Fruit fly (Drosophila melanogaster): ENCODE data around the gene CG5885.

The CG5885 gene

DNA sequence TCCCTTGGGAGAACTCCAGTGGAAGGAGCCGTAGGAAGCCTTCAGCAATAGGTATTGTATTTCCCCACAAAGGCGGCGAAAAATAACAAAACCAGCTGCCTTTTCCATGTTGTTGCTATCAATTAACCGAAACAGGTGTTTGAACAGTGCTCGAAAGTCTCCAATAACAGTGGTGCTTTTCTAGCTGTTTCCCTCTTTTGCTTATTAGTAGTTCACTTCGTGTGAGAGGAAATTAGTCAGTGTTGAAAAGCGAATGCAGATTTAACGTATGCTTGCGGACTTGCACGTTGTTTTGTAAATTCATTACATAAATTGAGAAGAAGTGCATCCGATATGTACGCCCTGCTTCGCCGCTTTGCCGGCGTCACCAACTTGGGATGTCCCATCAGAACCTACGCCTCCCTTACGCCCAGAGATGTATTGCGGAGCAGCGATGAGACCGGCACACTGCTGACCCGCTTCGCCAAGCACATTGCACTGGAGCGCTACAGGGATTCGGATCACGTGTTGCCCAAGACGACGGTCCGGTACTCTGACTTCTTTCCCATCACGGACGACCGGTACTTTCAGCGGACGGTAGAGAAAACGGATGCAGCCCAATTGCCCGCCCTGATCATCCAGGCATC, 20.6 kb upstream of the CG5885 start, which contains the start of the genes Datp and CG4619 (continued):
- TF ChIP-seq CG11247 (GFP tag; IDR thresholded peaks at IDR 0.05) (peak; percentile 21; the same call in 1 of the 2 replicates), chn (GFP tag; optimal IDR thresholded peaks at IDR 0.05) (no peak), CG11560 (tag; IDR thresholded peaks at IDR 0.05) (no peak), CHES-1-like (GFP tag; optimal IDR thresholded peaks at IDR 0.05) (peak; percentile 29), Blimp-1 (GFP tag; optimal IDR thresholded peaks at IDR 0.05) (no peak), CG11085 (GFP tag; IDR thresholded peaks at IDR 0.05) (0 out of 2 replicates have a peak, but pooled peaks have one; percentile 40), zfh2 (GFP tag; optimal IDR thresholded peaks at IDR 0.05) (peak; percentile 77), Fer1 (GFP tag; optimal IDR thresholded peaks at IDR 0.05) (peak; percentile 52), ATbp (GFP tag; optimal IDR thresholded peaks at IDR 0.05) (no peak), CG13287 (GFP tag; IDR thresholded peaks at IDR 0.05; ENCODE audit: partially characterized antibody) (peak; percentile 26; the same call in 1 of the 2 replicates), CG10979 (tag; optimal IDR thresholded peaks at IDR 0.05) (peak; percentile 6), Meics (GFP tag; optimal IDR thresholded peaks at IDR 0.05) (peak; percentile 39), kay (GFP tag; optimal IDR thresholded peaks at IDR 0.05) (no peak), CG6791 (GFP tag; IDR thresholded peaks at IDR 0.05; ENCODE audit: partially characterized antibody) (peak; percentile 65; the same call in 1 of the 3 replicates), CG2129 (GFP tag; IDR thresholded peaks at IDR 0.05; ENCODE audit: partially characterized antibody) (no peak), CG15601 (tag; optimal IDR thresholded peaks at IDR 0.05) (no peak), Hey (tag; optimal IDR thresholded peaks at IDR 0.05) (no peak), CG10321 (GFP tag; IDR thresholded peaks at IDR 0.05) (no peak), CG12744 (GFP tag; optimal IDR thresholded peaks at IDR 0.05) (no peak), pum (GFP tag; optimal IDR thresholded peaks at IDR 0.05) (peak; percentile 29), HLH4C (GFP tag; IDR thresholded peaks at IDR 0.05; ENCODE audit: partially characterized antibody) (no peak), CG9215 (GFP tag; IDR thresholded peaks at IDR 0.05) (peak; percentile 38), CG14014 (GFP tag; IDR thresholded peaks at IDR 0.05) (0 out of 2 replicates have a peak, but pooled peaks have one; percentile 13), CG2202 (tag; optimal IDR thresholded peaks at IDR 0.05) (no peak), Aef1 (GFP tag; IDR thresholded peaks at IDR 0.05) (peak; percentile 59; the same call in 2 of the 3 replicates), ab (GFP tag; optimal IDR thresholded peaks at IDR 0.05) (no peak), Ets65A (GFP tag) (peak; percentile 91), CG12155 (GFP tag; optimal IDR thresholded peaks at IDR 0.05) (peak; percentile 11), CG18764 (GFP tag; optimal IDR thresholded peaks at IDR 0.05) (peak; percentile 32), HmgD (GFP tag; optimal IDR thresholded peaks at IDR 0.05) (peak; percentile 66), CG14860 (GFP tag; IDR thresholded peaks at IDR 0.05; ENCODE audit: partially characterized antibody) (0 out of 3 replicates have a peak, but pooled peaks have one; percentile 7), D19A (tag; optimal IDR thresholded peaks at IDR 0.05) (no peak), CG4328 (GFP tag; optimal IDR thresholded peaks at IDR 0.05) (no peak), CG9437 (GFP tag; optimal IDR thresholded peaks at IDR 0.05) (peak; percentile 93), CG34224 (GFP tag; IDR thresholded peaks at IDR 0.05; ENCODE audit: partially characterized antibody) (peak; percentile 43; the same call in 1 of the 3 replicates), YL-1 (GFP tag; optimal IDR thresholded peaks at IDR 0.05) (peak; percentile 68), sqz (GFP tag; optimal IDR thresholded peaks at IDR 0.05) (no peak), CG13624 (GFP tag; optimal IDR thresholded peaks at IDR 0.05) (peak; percentile 32), CG10274 (GFP tag; optimal IDR thresholded peaks at IDR 0.05) (no peak), Opbp (GFP tag; IDR thresholded peaks at IDR 0.05; ENCODE audit: partially characterized antibody) (no peak), twi (tag; optimal IDR thresholded peaks at IDR 0.05) (no peak), CG7372 (GFP tag; IDR thresholded peaks at IDR 0.05) (no peak), ewg (GFP tag; optimal IDR thresholded peaks at IDR 0.05) (peak; percentile 0), CG14441 (GFP tag; IDR thresholded peaks at IDR 0.05) (0 out of 2 replicates have a peak, but pooled peaks have one; percentile 35), ap (GFP tag; IDR thresholded peaks at IDR 0.05) (no peak), Fer2 (tag; optimal IDR thresholded peaks at IDR 0.05) (no peak), CG10543 (GFP tag; optimal IDR thresholded peaks at IDR 0.05) (peak; percentile 29), Myb (GFP tag; optimal IDR thresholded peaks at IDR 0.05) (peak; percentile 80), ro (GFP tag; IDR thresholded peaks at IDR 0.05) (no peak)
